Worm (Caenorhabditis elegans) whole organism, L4 larva: ENCODE data around the gene srw-77.

Experiments used
- D1046.2 ChIP-seq: fragments of 200-800 bp; sonication (Bioruptor generic); IDR thresholded peaks from 2 replicates; pipeline ENCODE4 v1.3.6; 2022; ENCODE audit warnings: missing genetic modification characterization, missing compliant biosample characterization
- F37D6.2 ChIP-seq: sonication (generic microtip); optimal IDR thresholded peaks from 2 replicates; lab custom pipeline; 2016; ENCODE audit warnings: mild to moderate bottlenecking, missing genetic modification characterization, missing compliant biosample characterization
- F44E2.7 ChIP-seq: fragments of 200-800 bp; sonication (Bioruptor generic); IDR thresholded peaks from 2 replicates; pipeline ENCODE4 v2.1.2; 2022; ENCODE audit warnings: missing genetic modification characterization, missing compliant biosample characterization
- Y105C5A.15 ChIP-seq: fragments of 200-800 bp; sonication (Bioruptor generic); IDR thresholded peaks from 2 replicates; pipeline ENCODE4 v1.3.6; 2022; ENCODE audit warnings: missing genetic modification characterization, missing compliant biosample characterization
- Y5F2A.4 ChIP-seq: fragments of 200-800 bp; sonication (Bioruptor generic); optimal IDR thresholded peaks from 2 replicates; lab custom pipeline; 2018; ENCODE audit warnings: mild to moderate bottlenecking, missing genetic modification characterization, missing compliant biosample characterization
- ZK546.5 ChIP-seq, 2 experiments: sonication (generic microtip); optimal IDR thresholded peaks; 2 replicates each; lab custom pipeline; 2017; ENCODE audit warnings: missing biosample characterization in 2 of 2, missing genetic modification characterization in 2 of 2
- aly-2 ChIP-seq: sonication (generic microtip); optimal IDR thresholded peaks from 2 replicates; lab custom pipeline; 2018; ENCODE audit warnings: missing biosample characterization, missing genetic modification characterization
- ces-1 ChIP-seq: fragments of 150-350 bp; sonication (generic microtip); optimal IDR thresholded peaks from 4 replicates; lab custom pipeline; 2014; ENCODE audit warnings: missing biosample characterization, missing genetic modification reagents, missing genetic modification characterization
- daf-16 ChIP-seq, 3 experiments: sonication (generic microtip); optimal IDR thresholded peaks; 2 replicates each; lab custom pipeline; 2016 to 2017; ENCODE audit warnings: missing genetic modification characterization in 3 of 3, missing genetic modification reagents in 3 of 3, mild to moderate bottlenecking in 2 of 3, missing compliant biosample characterization in 2 of 3, missing biosample characterization in 1 of 3, moderate library complexity in 1 of 3
- dmd-6 ChIP-seq: fragments of 200-800 bp; sonication (Bioruptor generic); IDR thresholded peaks from 2 replicates; pipeline ENCODE4 v1.3.6; 2022; ENCODE audit warnings: missing genetic modification reagents, missing genetic modification characterization, missing compliant biosample characterization
- dve-1 ChIP-seq: sonication (generic microtip); optimal IDR thresholded peaks from 2 replicates; lab custom pipeline; 2017; ENCODE audit warnings: antibody characterized with exemption, mild to moderate bottlenecking, missing genetic modification characterization, missing compliant biosample characterization; ENCODE audit not compliant: insufficient read depth
- fos-1 ChIP-seq: fragments of 150-350 bp; optimal IDR thresholded peaks from 2 replicates; lab custom pipeline; 2014; ENCODE audit warnings: missing biosample characterization, missing genetic modification characterization
- gei-8 ChIP-seq: fragments of 200-800 bp; sonication (Bioruptor generic); optimal IDR thresholded peaks from 2 replicates; lab custom pipeline; 2018; ENCODE audit warnings: mild to moderate bottlenecking, missing genetic modification characterization, missing compliant biosample characterization
- hlh-11 ChIP-seq: fragments of 200-800 bp; sonication (Bioruptor generic); optimal IDR thresholded peaks from 2 replicates; lab custom pipeline; 2018; ENCODE audit warnings: mild to moderate bottlenecking, missing genetic modification characterization, missing compliant biosample characterization
- hlh-30 ChIP-seq: sonication (generic microtip); optimal IDR thresholded peaks from 2 replicates; lab custom pipeline; 2017; ENCODE audit warnings: antibody characterized with exemption, mild to moderate bottlenecking, missing genetic modification characterization, missing compliant biosample characterization; ENCODE audit not compliant: insufficient read depth
- lim-7 ChIP-seq: fragments of 200-800 bp; sonication (Bioruptor generic); IDR thresholded peaks from 2 replicates; pipeline ENCODE4 v1.3.6; 2022; ENCODE audit warnings: missing genetic modification characterization, missing compliant biosample characterization
- lin-1 ChIP-seq: fragments of 200-800 bp; sonication (Bioruptor generic); IDR thresholded peaks from 2 replicates; pipeline ENCODE4 v1.3.6; 2022; ENCODE audit warnings: missing genetic modification reagents, missing genetic modification characterization, missing compliant biosample characterization
- lin-13 ChIP-seq: fragments of 150-350 bp; optimal IDR thresholded peaks from 2 replicates; lab custom pipeline; 2014; ENCODE audit warnings: missing biosample characterization, missing genetic modification reagents, missing genetic modification characterization
- lin-29 ChIP-seq: fragments of 200-800 bp; sonication (Bioruptor generic); IDR thresholded peaks from 2 replicates; pipeline ENCODE4 v1.3.6; 2022; ENCODE audit warnings: missing genetic modification reagents, missing genetic modification characterization, missing compliant biosample characterization
- mep-1 ChIP-seq: fragments of 150-350 bp; sonication (generic microtip); optimal IDR thresholded peaks from 3 replicates; lab custom pipeline; 2014; ENCODE audit warnings: missing biosample characterization, missing genetic modification characterization
- mxl-2 ChIP-seq: fragments of 200-800 bp; sonication (Bioruptor generic); conservative IDR thresholded peaks from 2 replicates; pipeline ENCODE4 v1.3.6; 2022; ENCODE audit warnings: missing genetic modification reagents, missing genetic modification characterization, missing compliant biosample characterization
- nhr-102 ChIP-seq: sonication (generic microtip); optimal IDR thresholded peaks from 2 replicates; lab custom pipeline; 2016; ENCODE audit warnings: mild to moderate bottlenecking, missing genetic modification characterization, moderate library complexity, missing compliant biosample characterization
- nhr-111 ChIP-seq: fragments of 200-800 bp; sonication (Bioruptor generic); optimal IDR thresholded peaks from 2 replicates; lab custom pipeline; 2018; ENCODE audit warnings: mild to moderate bottlenecking, missing genetic modification characterization, missing compliant biosample characterization
- nhr-28 ChIP-seq: fragments of 150-350 bp; optimal IDR thresholded peaks from 2 replicates; lab custom pipeline; 2014; ENCODE audit warnings: missing biosample characterization, missing genetic modification characterization
- nhr-48 ChIP-seq: sonication (generic microtip); optimal IDR thresholded peaks from 2 replicates; lab custom pipeline; 2016; ENCODE audit warnings: mild to moderate bottlenecking, missing genetic modification characterization, missing compliant biosample characterization
- nhr-77 ChIP-seq: fragments of 150-350 bp; optimal IDR thresholded peaks from 2 replicates; lab custom pipeline; 2014; ENCODE audit warnings: missing biosample characterization, missing genetic modification characterization
- php-3 ChIP-seq: fragments of 200-800 bp; sonication (Bioruptor generic); IDR thresholded peaks from 2 replicates; pipeline ENCODE4 v1.3.6; 2022; ENCODE audit warnings: missing genetic modification reagents, missing genetic modification characterization, missing compliant biosample characterization
- pqm-1 ChIP-seq: sonication (generic microtip); optimal IDR thresholded peaks from 2 replicates; lab custom pipeline; 2017; ENCODE audit warnings: missing biosample characterization, missing genetic modification characterization
- saeg-2 ChIP-seq: fragments of 200-800 bp; sonication (Bioruptor generic); IDR thresholded peaks from 2 replicates; pipeline ENCODE4 v1.3.6; 2022; ENCODE audit warnings: missing genetic modification reagents, missing genetic modification characterization, missing compliant biosample characterization
- unc-130 ChIP-seq: sonication (generic microtip); optimal IDR thresholded peaks from 2 replicates; lab custom pipeline; 2016; ENCODE audit warnings: missing genetic modification reagents, missing genetic modification characterization, missing compliant biosample characterization
- vab-7 ChIP-seq: fragments of 200-800 bp; sonication (Bioruptor generic); IDR thresholded peaks from 2 replicates; pipeline ENCODE4 v1.3.6; 2022; ENCODE audit warnings: missing genetic modification reagents, missing genetic modification characterization, missing compliant biosample characterization
- zfp-2 ChIP-seq: sonication (generic microtip); optimal IDR thresholded peaks from 2 replicates; lab custom pipeline; 2016; ENCODE audit warnings: mild to moderate bottlenecking, missing genetic modification characterization, missing compliant biosample characterization
- zfp-3 ChIP-seq: fragments of 200-800 bp; sonication (Bioruptor generic); conservative IDR thresholded peaks from 2 replicates; pipeline ENCODE4 v1.3.6; 2022; ENCODE audit warnings: missing genetic modification reagents, missing genetic modification characterization, missing compliant biosample characterization
- zip-2 ChIP-seq: fragments of 150-350 bp; optimal IDR thresholded peaks from 2 replicates; lab custom pipeline; 2014; ENCODE audit warnings: missing biosample characterization, missing genetic modification characterization
- ztf-7 ChIP-seq: fragments of 150-350 bp; optimal IDR thresholded peaks from 2 replicates; lab custom pipeline; 2014; ENCODE audit warnings: missing biosample characterization, missing genetic modification characterization

srw-77 gene

DNA sequence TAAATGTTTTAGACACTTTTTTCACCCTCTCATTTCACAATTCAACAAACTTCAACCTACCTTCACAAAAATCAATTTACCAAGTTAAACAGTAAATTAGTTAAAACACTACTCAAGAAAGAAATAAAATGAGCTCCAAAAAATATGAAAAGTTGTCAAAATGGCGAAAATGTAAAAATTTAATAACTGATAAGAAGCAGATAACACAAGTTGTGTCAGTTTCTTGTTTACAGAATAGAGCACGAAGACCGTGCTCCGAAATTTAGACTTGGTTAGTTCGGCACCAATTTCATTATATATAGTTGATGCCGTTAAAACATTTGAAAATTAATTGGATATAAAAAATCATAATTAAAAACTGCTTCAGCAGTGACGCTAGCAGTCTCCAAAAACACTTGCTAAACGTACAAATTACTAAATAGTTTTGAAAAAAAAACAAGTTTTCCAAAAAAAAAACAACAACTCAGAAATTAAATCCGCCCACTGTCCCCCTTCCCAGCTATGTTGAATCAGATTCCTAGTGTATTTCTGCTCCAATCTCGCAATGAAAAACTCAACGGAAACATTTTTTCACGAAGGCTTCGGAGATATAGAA is 32.6 kb downstream of the srw-77 start, which contains the start of gene srw-54:
Gene srw-54 (plus strand): TSS at position 545 of the 595 bp plus-strand sequence.
- no peak for TF ChIP-seq lin-13
- no peak for TF ChIP-seq daf-16 (GFP tag; optimal IDR thresholded peaks at IDR 0.05; lab: Kevin White, UChicago)
- peak; percentile 92 for TF ChIP-seq daf-16 (tag; optimal IDR thresholded peaks at IDR 0.05; lab: Kevin White, UChicago)
- TF ChIP-seq mep-1, result no peak
- TF ChIP-seq nhr-28 (tag; lab: Kevin White, UChicago), result peak; percentile 59
- TF ChIP-seq dmd-6 (GFP tag; lab: Robert Waterston, UW), result peak; percentile 38; the same call in 1 of the 2 replicates
- no peak for TF ChIP-seq zfp-2 (tag; lab: Kevin White, UChicago)
- TF ChIP-seq pqm-1 (tag; lab: Kevin White, UChicago), result peak; percentile 29
- peak; percentile 23 for TF ChIP-seq dve-1 (tag; lab: Kevin White, UChicago)
- TF ChIP-seq, all 104 proteins: peak for 5

DNA sequence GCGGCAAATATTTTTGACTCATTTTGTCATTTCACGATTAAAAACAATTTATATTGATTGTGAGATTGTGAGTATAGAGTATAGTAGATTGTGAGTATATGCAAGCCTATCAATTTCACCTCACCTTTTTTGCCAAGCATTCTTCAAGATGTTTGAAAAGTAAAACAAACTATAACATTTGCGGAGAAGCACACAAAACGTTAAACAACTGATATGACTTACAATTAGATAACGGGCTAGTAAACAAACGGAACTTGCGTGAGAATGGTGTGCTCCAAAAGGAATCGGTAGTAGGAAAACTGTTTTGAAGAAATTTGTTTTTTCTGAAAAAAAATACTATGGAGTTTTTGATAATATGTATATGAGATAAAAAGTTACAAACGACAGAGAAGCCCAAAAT is 33.4 kb downstream of the srw-77 start:
- TF ChIP-seq daf-16 (GFP tag; optimal IDR thresholded peaks at IDR 0.05; lab: Kevin White, UChicago) (no peak), daf-16 (tag; optimal IDR thresholded peaks at IDR 0.05; lab: Kevin White, UChicago) (peak; percentile 93), php-3 (GFP tag; lab: Robert Waterston, UW) (0 out of 2 replicates have a peak, but pooled peaks have one; percentile 9), gei-8 (GFP tag; lab: Kevin White, UChicago) (no peak), ces-1 (no peak), dve-1 (tag; lab: Kevin White, UChicago) (peak; percentile 28), pqm-1 (tag; lab: Kevin White, UChicago) (peak; percentile 82), hlh-11 (tag; lab: Kevin White, UChicago) (peak; percentile 21), vab-7 (GFP tag; lab: Robert Waterston, UW) (no peak), zfp-2 (tag; lab: Kevin White, UChicago) (no peak), nhr-77 (peak; percentile 54), nhr-28 (tag; lab: Kevin White, UChicago) (peak; percentile 82)

ce11 chrV:16608478-16608877 is 35.0 kb downstream of the srw-77 start:
- TF ChIP-seq ces-1, result no peak
- TF ChIP-seq nhr-111 (GFP tag; lab: Kevin White, UChicago), result no peak
- no peak for TF ChIP-seq aly-2 (tag; lab: Kevin White, UChicago)
- no peak for TF ChIP-seq dmd-6 (GFP tag; lab: Robert Waterston, UW)
- TF ChIP-seq mxl-2 (GFP tag; lab: Robert Waterston, UW), result no peak
- TF ChIP-seq lin-29 (GFP tag; lab: Robert Waterston, UW), result no peak
- no peak for TF ChIP-seq F37D6.2 (tag; lab: Kevin White, UChicago)
- TF ChIP-seq ztf-7 (tag; lab: Kevin White, UChicago), result no peak
- no peak for TF ChIP-seq unc-130 (GFP tag; lab: Kevin White, UChicago)
- TF ChIP-seq lim-7, result no peak
- TF ChIP-seq dve-1 (tag; lab: Kevin White, UChicago), result peak; percentile 8
- TF ChIP-seq gei-8 (GFP tag; lab: Kevin White, UChicago), result no peak
- TF ChIP-seq nhr-28 (tag; lab: Kevin White, UChicago), result peak; percentile 65
- TF ChIP-seq D1046.2 (GFP tag; lab: Robert Waterston, UW), result no peak
- no peak for TF ChIP-seq pqm-1 (tag; lab: Kevin White, UChicago)
- no peak for TF ChIP-seq nhr-102 (tag; lab: Kevin White, UChicago)
- TF ChIP-seq daf-16 (GFP tag; optimal IDR thresholded peaks at IDR 0.05; lab: Kevin White, UChicago), result no peak
- peak; percentile 12 for TF ChIP-seq daf-16 (tag; optimal IDR thresholded peaks at IDR 0.05; lab: Kevin White, UChicago)
- TF ChIP-seq F44E2.7 (GFP tag; lab: Robert Waterston, UW), result no peak

- TF ChIP-seq saeg-2 (no peak), daf-16 (GFP tag; optimal IDR thresholded peaks at IDR 0.05; lab: Kevin White, UChicago) (no peak), daf-16 (tag; optimal IDR thresholded peaks at IDR 0.05; lab: Kevin White, UChicago) (peak; percentile 4)
These were observed 37.1 kb downstream of the srw-77 start, which contains the start of gene Y32B12C.1 for ce11 chrV:16606313-16606712. Gene Y32B12C.1 (plus strand): TSS chrV:16606613.

DNA sequence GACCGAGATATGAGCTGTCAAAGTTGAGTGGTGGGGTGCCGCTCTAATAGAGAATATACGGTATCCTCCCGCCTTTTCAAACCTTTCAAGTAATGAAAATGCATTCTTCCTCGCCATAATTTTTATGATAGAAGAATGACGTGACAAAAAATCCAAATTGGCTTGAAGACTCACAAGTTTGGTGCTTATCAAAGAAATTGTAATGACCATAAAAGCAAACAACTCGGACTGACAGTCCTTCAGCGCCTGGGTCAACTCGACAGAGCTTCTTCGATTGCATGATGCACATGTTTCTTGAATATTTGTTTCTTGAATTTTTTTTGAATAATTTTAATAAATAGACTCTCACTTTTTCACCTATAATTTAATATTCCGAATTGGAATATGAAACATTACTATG is 38.0 kb downstream of the srw-77 start:
- TF ChIP-seq Y5F2A.4 (GFP tag; lab: Kevin White, UChicago), result no peak
- TF ChIP-seq Y105C5A.15 (GFP tag; lab: Robert Waterston, UW), result no peak
- TF ChIP-seq nhr-48 (tag; lab: Kevin White, UChicago), result no peak
- no peak for TF ChIP-seq zfp-3
- TF ChIP-seq fos-1 (tag; lab: Kevin White, UChicago), result no peak
- no peak for TF ChIP-seq ZK546.5 (tag; optimal IDR thresholded peaks at IDR 0.05; lab: Kevin White, UChicago)
- peak; percentile 33 for TF ChIP-seq dve-1 (tag; lab: Kevin White, UChicago)
- peak; percentile 51 for TF ChIP-seq pqm-1 (tag; lab: Kevin White, UChicago)
- no peak for TF ChIP-seq hlh-30 (tag; lab: Kevin White, UChicago)
- peak; percentile 44 for TF ChIP-seq hlh-11 (tag; lab: Kevin White, UChicago)
- no peak for TF ChIP-seq daf-16 (GFP tag; optimal IDR thresholded peaks at IDR 0.05; lab: Kevin White, UChicago)
- TF ChIP-seq daf-16 (tag; optimal IDR thresholded peaks at IDR 0.05; lab: Kevin White, UChicago), result peak; percentile 43
- TF ChIP-seq lin-1, result no peak
- no peak for TF ChIP-seq zip-2 (tag; lab: Kevin White, UChicago)
- TF ChIP-seq D1046.2 (GFP tag; lab: Robert Waterston, UW), result no peak
- peak; percentile 66 for TF ChIP-seq dmd-6 (GFP tag; lab: Robert Waterston, UW)
- peak; percentile 67 for TF ChIP-seq php-3 (GFP tag; lab: Robert Waterston, UW)
- TF ChIP-seq, all 104 proteins: peak for 6
